Worm (Caenorhabditis elegans) whole organism, L3 larva: ENCODE results near the gene skat-1.

Experiments
- ceh-82 ChIP-seq: fragments of 150-350 bp; optimal IDR thresholded peaks from 2 replicates; lab custom pipeline; 2014; ENCODE audit warnings: missing biosample characterization, missing genetic modification characterization
- daf-12 ChIP-seq: fragments of 150-350 bp; optimal IDR thresholded peaks from 2 replicates; lab custom pipeline; 2014; ENCODE audit warnings: missing biosample characterization, missing genetic modification reagents, missing genetic modification characterization
- egl-27 ChIP-seq: sonication (generic microtip); optimal IDR thresholded peaks from 4 replicates; lab custom pipeline; 2017; ENCODE audit warnings: missing biosample characterization, missing genetic modification reagents, missing genetic modification characterization
- elt-2 ChIP-seq: sonication (generic microtip); optimal IDR thresholded peaks from 2 replicates; lab custom pipeline; 2016; ENCODE audit warnings: missing genetic modification reagents, mild to moderate bottlenecking, missing genetic modification characterization, missing compliant biosample characterization
- fos-1 ChIP-seq: fragments of 150-350 bp; optimal IDR thresholded peaks from 2 replicates; lab custom pipeline; 2014; ENCODE audit warnings: missing biosample characterization, missing genetic modification characterization
- nhr-25 ChIP-seq: sonication (generic microtip); optimal IDR thresholded peaks from 2 replicates; lab custom pipeline; 2017; ENCODE audit warnings: missing biosample characterization, missing genetic modification characterization
- nhr-28 ChIP-seq: fragments of 150-350 bp; optimal IDR thresholded peaks from 2 replicates; lab custom pipeline; 2014; ENCODE audit warnings: missing biosample characterization, missing genetic modification characterization
- nhr-43 ChIP-seq: sonication (generic microtip); optimal IDR thresholded peaks from 2 replicates; lab custom pipeline; 2016; ENCODE audit warnings: mild to moderate bottlenecking, missing genetic modification characterization, missing compliant biosample characterization; ENCODE audit not compliant: poor library complexity, severe bottlenecking
- nhr-77 ChIP-seq: fragments of 150-350 bp; optimal IDR thresholded peaks from 2 replicates; lab custom pipeline; 2014; ENCODE audit warnings: missing biosample characterization, missing genetic modification characterization
- snpc-4 ChIP-seq: fragments of 150-350 bp; optimal IDR thresholded peaks from 2 replicates; lab custom pipeline; 2014; ENCODE audit warnings: missing biosample characterization, missing genetic modification characterization
- tbx-2 ChIP-seq: sonication (generic microtip); optimal IDR thresholded peaks from 2 replicates; lab custom pipeline; 2016; ENCODE audit warnings: mild to moderate bottlenecking, missing genetic modification characterization, missing compliant biosample characterization
- unc-62 ChIP-seq: fragments of 150-350 bp; sonication (generic microtip); optimal IDR thresholded peaks from 4 replicates; lab custom pipeline; 2014; ENCODE audit warnings: missing biosample characterization, missing genetic modification reagents, missing genetic modification characterization
- ztf-11 ChIP-seq: fragments of 150-350 bp; optimal IDR thresholded peaks from 2 replicates; lab custom pipeline; 2014; ENCODE audit warnings: missing biosample characterization, missing genetic modification characterization

DNA sequence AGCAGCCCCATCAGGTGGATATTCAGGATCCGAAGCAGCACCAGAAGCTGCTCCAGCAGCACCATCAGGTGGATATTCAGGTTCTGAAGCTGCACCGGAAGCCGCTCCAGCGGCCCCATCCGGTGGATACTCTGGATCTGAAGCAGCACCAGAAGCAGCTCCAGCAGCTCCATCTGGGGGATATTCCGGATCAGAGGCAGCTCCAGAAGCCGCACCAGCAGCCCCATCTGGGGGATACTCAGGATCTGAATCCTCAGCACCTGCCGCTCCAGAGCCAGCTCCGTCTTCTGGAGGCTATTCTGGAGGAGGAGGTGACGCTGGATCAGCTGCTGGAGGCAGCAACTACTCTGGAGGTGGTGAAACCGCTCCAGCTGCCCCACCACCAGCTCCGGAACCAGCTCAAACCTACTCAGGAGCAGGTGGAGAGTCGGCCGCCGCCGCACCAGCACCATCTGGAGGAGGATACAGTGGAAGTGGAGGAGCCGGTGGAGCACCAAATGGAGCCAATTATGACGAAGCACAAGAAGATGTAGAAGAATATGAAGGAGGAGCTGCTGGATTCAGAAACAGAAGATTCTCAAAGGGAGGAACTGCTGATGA lies 31.8 kb downstream of the skat-1 start:
- TF ChIP-seq ztf-11 (no peak), unc-62 (no peak), nhr-28 (no peak), tbx-2 (tag; lab: Kevin White, UChicago) (no peak), daf-12 (tag; lab: Kevin White, UChicago) (no peak), nhr-43 (tag; lab: Kevin White, UChicago) (no peak), egl-27 (no peak), elt-2 (tag; lab: Kevin White, UChicago) (no peak), fos-1 (tag; lab: Kevin White, UChicago) (no peak), ceh-82 (tag; lab: Kevin White, UChicago) (no peak), snpc-4 (tag; lab: Kevin White, UChicago) (no peak), nhr-77 (tag; lab: Kevin White, UChicago) (no peak), nhr-25 (tag; lab: Kevin White, UChicago) (no peak)
